Fruit fly (Drosophila melanogaster) Kc167 (cell line): ENCODE measurements around the gene eIF2Bepsilon.

Experiments
- Myc ChIP-seq: fragments of >200 bp; optimal IDR thresholded peaks from 2 replicates; lab custom pipeline; 2017; ENCODE audit warnings: missing external identifiers
- Sin3A ChIP-seq: fragments of >200 bp; optimal IDR thresholded peaks from 2 replicates; lab custom pipeline; 2018; ENCODE audit warnings: missing external identifiers
- h ChIP-seq: fragments of >200 bp; optimal IDR thresholded peaks from 3 replicates; lab custom pipeline; 2018; ENCODE audit warnings: missing external identifiers
- insv ChIP-seq: fragments of >200 bp; optimal IDR thresholded peaks from 3 replicates; lab custom pipeline; 2018; ENCODE audit warnings: missing external identifiers
- psq ChIP-seq: fragments of >200 bp; optimal IDR thresholded peaks from 2 replicates; lab custom pipeline; 2017; ENCODE audit warnings: missing external identifiers
- ttk ChIP-seq: sonication (Bioruptor generic); optimal IDR thresholded peaks from 2 replicates; lab custom pipeline; 2017; ENCODE audit warnings: missing external identifiers

eIF2Bepsilon gene

DNA sequence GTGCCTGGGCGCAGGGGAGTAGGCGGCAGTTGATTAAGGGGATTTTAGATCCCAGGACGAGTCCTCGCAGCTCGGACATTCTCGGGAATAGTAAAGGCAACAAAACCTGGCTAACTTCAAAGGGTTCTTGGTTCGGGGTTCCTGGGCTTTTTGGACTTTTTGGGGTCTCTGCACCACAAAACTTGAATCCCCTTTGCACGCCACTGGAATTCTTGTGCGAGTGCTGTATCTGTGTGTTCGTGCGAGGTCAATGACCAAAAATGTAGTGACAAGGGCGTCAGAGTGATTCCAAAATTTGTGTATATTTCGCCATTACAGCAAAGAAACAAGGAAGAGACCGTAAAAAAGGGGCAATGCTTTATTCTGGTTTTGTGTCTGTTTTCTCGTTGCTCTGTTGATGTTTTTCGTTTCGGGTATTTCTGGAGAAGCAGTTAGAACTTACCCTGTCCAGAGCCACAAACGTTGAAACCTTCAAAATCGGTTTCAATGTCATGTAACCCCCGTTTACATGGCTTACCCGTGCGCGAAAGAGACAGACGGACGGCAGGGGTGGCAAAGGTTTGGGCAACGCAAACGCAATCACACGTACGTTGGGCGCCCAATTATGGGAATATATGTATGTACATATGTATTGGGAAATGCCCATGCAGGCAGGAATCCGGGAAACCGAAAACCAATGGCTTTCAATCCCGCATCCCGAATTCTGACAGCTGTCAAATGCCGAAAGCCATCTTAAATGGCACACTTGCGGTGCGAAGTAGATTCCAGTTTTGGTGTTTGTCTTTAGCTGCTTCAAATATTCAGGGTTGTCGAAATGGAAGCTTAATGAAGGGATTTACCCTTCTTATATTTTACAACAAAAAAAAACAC is 21.8 kb upstream of the eIF2Bepsilon start:
- TF ChIP-seq h (lab: Kevin White, UChicago) (no peak), psq (no peak), Myc (lab: Kevin White, UChicago) (no peak), Sin3A (lab: Kevin White, UChicago) (no peak), ttk (no peak), insv (lab: Kevin White, UChicago) (no peak)

DNA sequence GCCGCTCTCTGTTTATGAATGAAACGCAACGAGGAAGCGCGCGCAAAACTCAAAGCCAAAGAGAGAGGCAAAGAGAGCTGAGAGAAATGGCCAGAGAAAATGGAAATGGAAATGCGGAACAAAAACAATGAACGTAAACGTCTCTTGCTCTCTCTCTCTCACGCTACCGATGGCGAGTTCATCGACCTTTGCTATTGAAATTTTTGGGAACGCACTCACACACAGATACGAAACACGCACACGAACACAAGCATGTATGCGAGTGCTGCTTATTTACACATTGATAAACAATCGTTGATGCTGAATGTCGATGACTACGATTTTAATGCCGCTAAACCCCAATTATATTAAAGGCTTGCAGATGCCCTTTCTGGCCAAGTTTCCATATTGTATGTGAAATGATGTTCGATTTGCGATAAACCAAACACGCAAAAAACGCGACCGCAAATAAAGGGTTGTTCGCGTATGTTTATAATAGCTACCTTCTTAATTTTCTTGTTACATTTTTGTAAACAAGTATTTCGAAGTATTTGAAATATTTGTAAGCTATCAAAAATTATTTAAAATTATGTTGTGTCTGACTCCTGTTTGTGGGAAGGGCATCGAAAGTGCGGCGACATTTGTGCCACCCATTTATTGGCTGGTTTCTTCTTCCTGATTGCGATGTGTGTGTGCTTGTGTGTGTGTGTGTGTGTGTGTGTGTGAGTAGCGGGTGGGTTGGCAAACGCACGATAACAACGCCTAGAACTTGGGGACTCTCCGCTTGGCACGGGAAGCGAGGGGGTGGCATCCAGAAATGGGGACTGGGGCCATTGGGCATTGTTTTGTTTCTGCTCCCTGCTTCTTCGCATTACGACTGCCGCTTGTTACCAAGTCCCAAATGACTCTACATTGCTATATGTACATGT is 20.9 kb upstream of the eIF2Bepsilon start:
- TF ChIP-seq psq (no peak), Myc (lab: Kevin White, UChicago) (no peak), h (lab: Kevin White, UChicago) (no peak), Sin3A (lab: Kevin White, UChicago) (no peak), ttk (no peak), insv (lab: Kevin White, UChicago) (no peak)

DNA sequence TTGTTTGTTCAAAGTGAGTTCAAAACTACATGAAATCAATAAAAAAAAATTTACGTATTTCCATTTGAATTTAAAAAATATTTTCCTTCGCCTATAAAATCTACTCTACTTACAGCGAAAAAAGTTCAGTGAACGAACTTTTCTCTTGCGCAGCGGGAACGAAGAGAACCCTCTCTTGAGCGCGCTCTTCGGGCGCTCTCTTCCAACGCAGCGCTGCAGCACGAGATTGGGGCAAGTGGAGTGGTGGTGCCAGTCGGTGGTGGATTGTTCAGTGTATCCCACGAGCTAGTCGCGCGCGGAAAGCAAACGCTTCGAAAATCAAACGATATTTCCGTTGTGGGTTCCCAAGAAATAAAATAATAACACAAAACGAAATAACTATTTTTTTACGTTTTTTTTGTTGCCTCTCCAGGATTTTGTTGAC is 19.0 kb upstream of the eIF2Bepsilon start, which contains the start of gene Hr4:
TSS of gene Hr4 (plus strand) at position 272 of the 424 bp plus-strand sequence.
- TF ChIP-seq Myc (lab: Kevin White, UChicago) (no peak), h (lab: Kevin White, UChicago) (no peak), ttk (no peak), insv (lab: Kevin White, UChicago) (no peak), psq (no peak), Sin3A (lab: Kevin White, UChicago) (no peak)

dm6 chrX:1940020-1940419 is 17.3 kb upstream of the eIF2Bepsilon start, which contains the start of the genes CG3857 and CG3587:
Gene CG3857 (minus strand): TSS chrX:1940040.
Gene CG3587 (plus strand): TSS chrX:1940307.
- TF ChIP-seq Sin3A (lab: Kevin White, UChicago) (no peak), psq (no peak), h (lab: Kevin White, UChicago) (no peak), insv (lab: Kevin White, UChicago) (no peak), Myc (lab: Kevin White, UChicago) (no peak), ttk (no peak)

dm6 chrX:1927473-1928306 is 5.0 kb upstream of the eIF2Bepsilon start, which contains the start of gene CG11596:
Gene CG11596 (plus strand): TSS chrX:1927683.
- TF ChIP-seq psq (no peak), Sin3A (lab: Kevin White, UChicago) (no peak), ttk (no peak), insv (lab: Kevin White, UChicago) (no peak), Myc (lab: Kevin White, UChicago) (no peak), h (lab: Kevin White, UChicago) (no peak)

- TF ChIP-seq insv (lab: Kevin White, UChicago), result no peak
- no peak for TF ChIP-seq ttk
Observed at dm6 chrX:1909533-1909932, 13.1 kb downstream of the eIF2Bepsilon start.

dm6 chrX:1908757-1909156 is 13.9 kb downstream of the eIF2Bepsilon start, which contains the start of the genes Edem1 and Rbcn-3B:
Gene Edem1 (minus strand): TSS chrX:1908827.
Gene Rbcn-3B (plus strand): TSS chrX:1908920.
- TF ChIP-seq insv (lab: Kevin White, UChicago) (no peak), h (lab: Kevin White, UChicago) (no peak), Sin3A (lab: Kevin White, UChicago) (no peak), ttk (no peak), psq (no peak), Myc (lab: Kevin White, UChicago) (no peak)

DNA sequence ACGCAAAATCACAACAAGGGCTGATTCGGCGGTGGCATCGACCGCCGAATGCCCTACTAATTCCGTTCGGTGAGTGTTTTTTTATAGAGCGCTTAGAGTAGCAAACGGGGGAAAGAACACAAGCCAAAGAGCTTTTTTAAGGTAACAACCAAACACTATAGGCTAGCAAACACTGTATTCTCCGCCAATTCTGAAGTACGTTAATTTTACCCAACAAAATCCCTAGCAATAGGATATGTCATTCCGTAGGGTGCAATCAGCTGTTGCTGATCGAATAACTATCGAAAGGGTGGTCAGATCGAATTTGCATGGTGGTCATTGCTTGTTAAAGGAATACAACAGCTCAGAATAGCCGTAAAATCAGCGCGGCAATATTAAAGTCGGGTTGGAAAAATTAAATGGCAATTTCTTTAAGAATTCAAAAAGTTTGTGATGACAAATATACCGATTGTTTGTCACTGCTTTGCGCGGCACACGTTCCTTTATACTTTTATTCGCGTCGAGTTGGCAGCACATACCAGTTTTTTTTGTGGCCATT is 14.9 kb downstream of the eIF2Bepsilon start, which contains the start of gene mip130:
TSS of gene mip130 (plus strand) at position 513 of the 538 bp plus-strand sequence.
- TF ChIP-seq Myc (lab: Kevin White, UChicago) (no peak), insv (lab: Kevin White, UChicago) (no peak), ttk (no peak), Sin3A (lab: Kevin White, UChicago) (no peak), h (lab: Kevin White, UChicago) (no peak), psq (no peak)

- no peak for TF ChIP-seq h (lab: Kevin White, UChicago)
Observed at dm6 chrX:1903968-1904367, 18.7 kb downstream of the eIF2Bepsilon start.

DNA sequence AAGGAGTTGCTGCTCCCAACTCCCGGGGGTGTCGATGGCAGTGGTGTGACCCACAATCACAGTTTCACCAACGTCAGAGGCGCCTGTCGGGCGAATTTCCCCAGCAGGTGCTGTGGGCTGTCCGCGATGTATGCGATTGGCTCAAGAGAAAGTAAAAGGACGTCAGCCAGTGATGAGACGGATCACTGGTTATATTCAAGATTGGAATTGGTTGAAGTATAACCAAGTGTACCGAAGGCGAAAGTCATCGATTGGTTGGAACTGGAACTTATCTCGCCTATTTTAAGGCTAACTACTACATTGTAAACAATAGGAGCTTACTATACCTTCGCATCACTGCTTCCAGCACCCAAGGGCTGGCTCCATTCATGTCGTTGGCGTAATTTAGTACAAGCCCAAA is 19.6 kb downstream of the eIF2Bepsilon start, which contains the start of gene CG32801:
TSS of gene CG32801 (minus strand) at position 101 of the 400 bp plus-strand sequence.
- TF ChIP-seq insv (lab: Kevin White, UChicago) (no peak), ttk (no peak), Myc (lab: Kevin White, UChicago) (no peak), psq (no peak), Sin3A (lab: Kevin White, UChicago) (no peak), h (lab: Kevin White, UChicago) (no peak)
